Worm (Caenorhabditis elegans) whole organism, L4 larva: ENCODE data around the gene glr-8.

ENCODE experiments used
- D1046.2 ChIP-seq: fragments of 200-800 bp; sonication (Bioruptor generic); IDR thresholded peaks from 2 replicates; pipeline ENCODE4 v1.3.6; 2022; ENCODE audit warnings: missing genetic modification characterization, missing compliant biosample characterization
- T20F7.1 ChIP-seq: fragments of 200-800 bp; sonication (Bioruptor generic); optimal IDR thresholded peaks from 2 replicates; lab custom pipeline; 2018; ENCODE audit warnings: mild to moderate bottlenecking, missing genetic modification characterization, missing compliant biosample characterization
- T26A8.4 ChIP-seq: fragments of 200-800 bp; sonication (Bioruptor generic); IDR thresholded peaks from 2 replicates; pipeline ENCODE4 v1.3.6; 2022; ENCODE audit warnings: missing genetic modification characterization, missing compliant biosample characterization
- ZK337.2 ChIP-seq: fragments of 200-800 bp; sonication (Bioruptor generic); IDR thresholded peaks from 2 replicates; pipeline ENCODE4 v1.3.6; 2022; ENCODE audit warnings: missing genetic modification reagents, missing genetic modification characterization, missing compliant biosample characterization
- ZK546.5 ChIP-seq, 2 experiments: sonication (generic microtip); optimal IDR thresholded peaks; 2 replicates each; lab custom pipeline; 2017; ENCODE audit warnings: missing biosample characterization in 2 of 2, missing genetic modification characterization in 2 of 2
- attf-4 ChIP-seq: sonication (generic microtip); optimal IDR thresholded peaks from 3 replicates; lab custom pipeline; 2017; ENCODE audit warnings: missing biosample characterization, missing genetic modification characterization
- ceh-32 ChIP-seq: sonication (generic microtip); optimal IDR thresholded peaks from 2 replicates; lab custom pipeline; 2016; ENCODE audit warnings: mild to moderate bottlenecking, missing genetic modification characterization, missing compliant biosample characterization; ENCODE audit not compliant: poor library complexity
- ceh-82 ChIP-seq: sonication (generic microtip); optimal IDR thresholded peaks from 2 replicates; lab custom pipeline; 2017; ENCODE audit warnings: missing biosample characterization, missing genetic modification characterization
- ces-1 ChIP-seq: fragments of 150-350 bp; sonication (generic microtip); optimal IDR thresholded peaks from 4 replicates; lab custom pipeline; 2014; ENCODE audit warnings: missing biosample characterization, missing genetic modification reagents, missing genetic modification characterization
- cey-2 ChIP-seq: sonication (generic microtip); optimal IDR thresholded peaks from 3 replicates; lab custom pipeline; 2017; ENCODE audit warnings: missing genetic modification characterization, mild to moderate bottlenecking, missing compliant biosample characterization, antibody characterized with exemption, borderline replicate concordance; ENCODE audit not compliant: insufficient read depth
- daf-16 ChIP-seq, 3 experiments: sonication (generic microtip); optimal IDR thresholded peaks; 2 replicates each; lab custom pipeline; 2016 to 2017; ENCODE audit warnings: missing genetic modification characterization in 3 of 3, missing genetic modification reagents in 3 of 3, mild to moderate bottlenecking in 2 of 3, missing compliant biosample characterization in 2 of 3, missing biosample characterization in 1 of 3, moderate library complexity in 1 of 3
- daf-19 ChIP-seq: fragments of 200-800 bp; sonication (Bioruptor generic); conservative IDR thresholded peaks from 2 replicates; pipeline ENCODE4 v1.3.6; 2022; ENCODE audit warnings: missing genetic modification characterization, missing compliant biosample characterization
- dmd-6 ChIP-seq: fragments of 200-800 bp; sonication (Bioruptor generic); IDR thresholded peaks from 2 replicates; pipeline ENCODE4 v1.3.6; 2022; ENCODE audit warnings: missing genetic modification reagents, missing genetic modification characterization, missing compliant biosample characterization
- dmd-9 ChIP-seq: fragments of 200-800 bp; sonication (Bioruptor generic); IDR thresholded peaks from 2 replicates; pipeline ENCODE4 v1.3.6; 2022; ENCODE audit warnings: missing genetic modification reagents, missing genetic modification characterization, missing compliant biosample characterization
- duxl-1 ChIP-seq: sonication (generic microtip); optimal IDR thresholded peaks from 2 replicates; lab custom pipeline; 2016; ENCODE audit warnings: mild to moderate bottlenecking, missing genetic modification characterization, moderate library complexity, missing compliant biosample characterization; ENCODE audit not compliant: poor library complexity
- dve-1 ChIP-seq: sonication (generic microtip); optimal IDR thresholded peaks from 2 replicates; lab custom pipeline; 2017; ENCODE audit warnings: antibody characterized with exemption, mild to moderate bottlenecking, missing genetic modification characterization, missing compliant biosample characterization; ENCODE audit not compliant: insufficient read depth
- egl-27 ChIP-seq: sonication (generic microtip); optimal IDR thresholded peaks from 3 replicates; lab custom pipeline; 2017; ENCODE audit warnings: missing biosample characterization, missing genetic modification reagents, missing genetic modification characterization
- gei-8 ChIP-seq: fragments of 200-800 bp; sonication (Bioruptor generic); optimal IDR thresholded peaks from 2 replicates; lab custom pipeline; 2018; ENCODE audit warnings: mild to moderate bottlenecking, missing genetic modification characterization, missing compliant biosample characterization
- hif-1 ChIP-seq, 2 experiments: sonication (generic microtip); optimal IDR thresholded peaks; 2 replicates each; lab custom pipeline; 2016 to 2017; ENCODE audit warnings: missing compliant biosample characterization in 2 of 2, missing genetic modification characterization in 2 of 2, missing genetic modification reagents in 2 of 2, missing genotype in 2 of 2, mild to moderate bottlenecking in 1 of 2
- hlh-30 ChIP-seq: sonication (generic microtip); optimal IDR thresholded peaks from 2 replicates; lab custom pipeline; 2017; ENCODE audit warnings: antibody characterized with exemption, mild to moderate bottlenecking, missing genetic modification characterization, missing compliant biosample characterization; ENCODE audit not compliant: insufficient read depth
- hmg-1.1 ChIP-seq: fragments of 200-800 bp; sonication (Bioruptor generic); IDR thresholded peaks from 2 replicates; pipeline ENCODE4 v1.3.6; 2022; ENCODE audit warnings: missing genetic modification reagents, missing genetic modification characterization, missing compliant biosample characterization
- jun-1 ChIP-seq: fragments of 150-350 bp; optimal IDR thresholded peaks from 2 replicates; lab custom pipeline; 2014; ENCODE audit warnings: missing biosample characterization, missing genetic modification reagents, missing genetic modification characterization
- lin-1 ChIP-seq: fragments of 200-800 bp; sonication (Bioruptor generic); IDR thresholded peaks from 2 replicates; pipeline ENCODE4 v1.3.6; 2022; ENCODE audit warnings: missing genetic modification reagents, missing genetic modification characterization, missing compliant biosample characterization
- lin-29 ChIP-seq: fragments of 200-800 bp; sonication (Bioruptor generic); IDR thresholded peaks from 2 replicates; pipeline ENCODE4 v1.3.6; 2022; ENCODE audit warnings: missing genetic modification reagents, missing genetic modification characterization, missing compliant biosample characterization
- mdl-1 ChIP-seq, 2 experiments: fragments of 150-350 bp in 1 of 2; sonication (generic microtip) in 1 of 2; optimal IDR thresholded peaks; 2 replicates each; lab custom pipeline; 2014 to 2017; ENCODE audit warnings: missing biosample characterization in 2 of 2, missing genetic modification characterization in 2 of 2
- mdt-29 ChIP-seq: fragments of 200-800 bp; sonication (Bioruptor generic); IDR thresholded peaks from 2 replicates; pipeline ENCODE4 v1.3.6; 2022; ENCODE audit warnings: missing genetic modification reagents, missing genetic modification characterization, missing compliant biosample characterization
- mep-1 ChIP-seq: fragments of 150-350 bp; sonication (generic microtip); optimal IDR thresholded peaks from 3 replicates; lab custom pipeline; 2014; ENCODE audit warnings: missing biosample characterization, missing genetic modification characterization
- mxl-2 ChIP-seq: fragments of 200-800 bp; sonication (Bioruptor generic); conservative IDR thresholded peaks from 2 replicates; pipeline ENCODE4 v1.3.6; 2022; ENCODE audit warnings: missing genetic modification reagents, missing genetic modification characterization, missing compliant biosample characterization
- nhr-102 ChIP-seq: sonication (generic microtip); optimal IDR thresholded peaks from 2 replicates; lab custom pipeline; 2016; ENCODE audit warnings: mild to moderate bottlenecking, missing genetic modification characterization, moderate library complexity, missing compliant biosample characterization
- nhr-11 ChIP-seq: fragments of 150-350 bp; optimal IDR thresholded peaks from 2 replicates; lab custom pipeline; 2014; ENCODE audit warnings: missing biosample characterization, missing genetic modification characterization
- nhr-28 ChIP-seq: fragments of 150-350 bp; optimal IDR thresholded peaks from 2 replicates; lab custom pipeline; 2014; ENCODE audit warnings: missing biosample characterization, missing genetic modification characterization
- nhr-41 ChIP-seq: fragments of 200-800 bp; sonication (Bioruptor generic); IDR thresholded peaks from 2 replicates; pipeline ENCODE4 v1.3.6; 2022; ENCODE audit warnings: missing genetic modification reagents, missing genetic modification characterization, missing compliant biosample characterization
- nhr-48 ChIP-seq: sonication (generic microtip); optimal IDR thresholded peaks from 2 replicates; lab custom pipeline; 2016; ENCODE audit warnings: mild to moderate bottlenecking, missing genetic modification characterization, missing compliant biosample characterization
- nhr-77 ChIP-seq: fragments of 150-350 bp; optimal IDR thresholded peaks from 2 replicates; lab custom pipeline; 2014; ENCODE audit warnings: missing biosample characterization, missing genetic modification characterization
- php-3 ChIP-seq: fragments of 200-800 bp; sonication (Bioruptor generic); IDR thresholded peaks from 2 replicates; pipeline ENCODE4 v1.3.6; 2022; ENCODE audit warnings: missing genetic modification reagents, missing genetic modification characterization, missing compliant biosample characterization
- saeg-2 ChIP-seq: fragments of 200-800 bp; sonication (Bioruptor generic); IDR thresholded peaks from 2 replicates; pipeline ENCODE4 v1.3.6; 2022; ENCODE audit warnings: missing genetic modification reagents, missing genetic modification characterization, missing compliant biosample characterization
- skn-1 ChIP-seq: fragments of 150-350 bp; optimal IDR thresholded peaks from 2 replicates; lab custom pipeline; 2014; ENCODE audit warnings: missing biosample characterization, missing genetic modification characterization
- spr-3 ChIP-seq: fragments of 200-800 bp; sonication (Bioruptor generic); optimal IDR thresholded peaks from 2 replicates; lab custom pipeline; 2018; ENCODE audit warnings: mild to moderate bottlenecking, missing genetic modification characterization, missing compliant biosample characterization
- unc-39 ChIP-seq: sonication (generic microtip); optimal IDR thresholded peaks from 2 replicates; lab custom pipeline; 2017; ENCODE audit warnings: missing biosample characterization, missing genetic modification characterization
- unc-62 ChIP-seq, 3 experiments: fragments of 150-350 bp in 1 of 3; sonication (generic microtip); optimal IDR thresholded peaks in 2 of 3; peaks in 1 of 3; 1 replicate in 1 of 3; 2 replicates in 2 of 3; lab custom pipeline; 2014 to 2017; ENCODE audit warnings: missing biosample characterization in 3 of 3, missing genetic modification characterization in 3 of 3, missing genetic modification reagents in 3 of 3, missing genotype in 1 of 3
- zfp-3 ChIP-seq: fragments of 200-800 bp; sonication (Bioruptor generic); conservative IDR thresholded peaks from 2 replicates; pipeline ENCODE4 v1.3.6; 2022; ENCODE audit warnings: missing genetic modification reagents, missing genetic modification characterization, missing compliant biosample characterization
- zip-11 ChIP-seq: fragments of 200-800 bp; sonication (Bioruptor generic); IDR thresholded peaks from 2 replicates; pipeline ENCODE4 v1.3.6; 2022; ENCODE audit warnings: missing genetic modification characterization, missing compliant biosample characterization
- ztf-7 ChIP-seq: fragments of 150-350 bp; optimal IDR thresholded peaks from 2 replicates; lab custom pipeline; 2014; ENCODE audit warnings: missing biosample characterization, missing genetic modification characterization

glr-8 gene

ce11 chrX:6518537-6518936 is 12.8 kb downstream of the glr-8 start, which contains the start of gene ets-4 (continued):
- TF ChIP-seq nhr-48 (tag; lab: Kevin White, UChicago) (peak; percentile 57), saeg-2 (GFP tag; lab: Robert Waterston, UW) (0 out of 2 replicates have a peak, but pooled peaks have one; percentile 55), mdt-29 (GFP tag; lab: Robert Waterston, UW) (peak; percentile 54; the same call in 1 of the 2 replicates), nhr-41 (GFP tag; lab: Robert Waterston, UW) (no peak), unc-39 (tag; lab: Kevin White, UChicago) (no peak), mdl-1 (tag; optimal IDR thresholded peaks at IDR 0.05; lab: Kevin White, UChicago) (peak in 1 of 2 experiments; percentile 33), hlh-30 (tag; lab: Kevin White, UChicago) (peak; percentile 83), dmd-9 (GFP tag; lab: Robert Waterston, UW) (no peak), nhr-77 (tag; lab: Kevin White, UChicago) (peak; percentile 46), hif-1 (tag; optimal IDR thresholded peaks at IDR 0.05; lab: Kevin White, UChicago) (peak in 1 of 2 experiments; percentile 28)

- no peak for TF ChIP-seq attf-4 (tag; lab: Kevin White, UChicago)
- no peak for TF ChIP-seq ceh-82
- TF ChIP-seq nhr-28 (tag; lab: Kevin White, UChicago), result peak; percentile 6
- TF ChIP-seq daf-16 (GFP tag; optimal IDR thresholded peaks at IDR 0.05; lab: Kevin White, UChicago), result no peak
- TF ChIP-seq daf-16 (tag; optimal IDR thresholded peaks at IDR 0.05; lab: Kevin White, UChicago), result peak; percentile 81
- no peak for TF ChIP-seq zfp-3
- TF ChIP-seq lin-29 (GFP tag; lab: Robert Waterston, UW), result no peak
- TF ChIP-seq hlh-30 (tag; lab: Kevin White, UChicago), result peak; percentile 47
- peak; percentile 68 for TF ChIP-seq dve-1 (tag; lab: Kevin White, UChicago)
- TF ChIP-seq mdl-1 (tag; optimal IDR thresholded peaks at IDR 0.05; lab: Kevin White, UChicago), result peak in 1 of 2 experiments; percentile 26
- TF ChIP-seq php-3 (GFP tag; lab: Robert Waterston, UW), result 0 out of 2 replicates have a peak, but pooled peaks have one; percentile 21
- TF ChIP-seq T20F7.1, result peak; percentile 49
- TF ChIP-seq spr-3, result no peak
- TF ChIP-seq nhr-77 (tag; lab: Kevin White, UChicago), result peak; percentile 67
- TF ChIP-seq ces-1 (GFP tag; lab: Kevin White, UChicago), result no peak
Measured at ce11 chrX:6519473-6519872, 13.7 kb downstream of the glr-8 start.

- no peak for TF ChIP-seq ceh-32
- peak in 1 of 2 experiments; percentile 27 for TF ChIP-seq unc-62 (GFP tag; optimal IDR thresholded peaks at IDR 0.05 in 1 of 2; lab: Kevin White, UChicago)
- no peak for TF ChIP-seq unc-62 (tag; optimal IDR thresholded peaks at IDR 0.05; lab: Kevin White, UChicago)
Measured at ce11 chrX:6519946-6520345, 14.2 kb downstream of the glr-8 start.

- TF ChIP-seq mxl-2 (GFP tag; lab: Robert Waterston, UW) (no peak), mep-1 (no peak), zip-11 (GFP tag; lab: Robert Waterston, UW) (no peak), nhr-11 (tag; lab: Kevin White, UChicago) (no peak), unc-39 (tag; lab: Kevin White, UChicago) (no peak), hlh-30 (tag; lab: Kevin White, UChicago) (peak; percentile 25), nhr-77 (tag; lab: Kevin White, UChicago) (peak; percentile 33), D1046.2 (GFP tag; lab: Robert Waterston, UW) (no peak), jun-1 (tag; lab: Kevin White, UChicago) (no peak), daf-19 (GFP tag; lab: Robert Waterston, UW) (no peak), daf-16 (GFP tag; optimal IDR thresholded peaks at IDR 0.05; lab: Kevin White, UChicago) (no peak), daf-16 (tag; optimal IDR thresholded peaks at IDR 0.05; lab: Kevin White, UChicago) (peak; percentile 34), cey-2 (tag; lab: Kevin White, UChicago) (no peak), ZK337.2 (GFP tag; lab: Robert Waterston, UW) (no peak), gei-8 (GFP tag; lab: Kevin White, UChicago) (no peak), duxl-1 (tag; lab: Kevin White, UChicago) (no peak), skn-1 (tag; lab: Kevin White, UChicago) (no peak), hmg-1.1 (GFP tag; lab: Robert Waterston, UW) (no peak), dmd-6 (GFP tag; lab: Robert Waterston, UW) (peak; percentile 61), T26A8.4 (GFP tag; lab: Robert Waterston, UW) (no peak), lin-1 (GFP tag; lab: Robert Waterston, UW) (0 out of 2 replicates have a peak, but pooled peaks have one; percentile 25), ZK546.5 (tag; optimal IDR thresholded peaks at IDR 0.05; lab: Kevin White, UChicago) (no peak), egl-27 (tag; lab: Kevin White, UChicago) (no peak), ztf-7 (no peak), nhr-102 (tag; lab: Kevin White, UChicago) (no peak)
Measured at ce11 chrX:6520644-6521043, 14.9 kb downstream of the glr-8 start.
